Fruit fly (Drosophila melanogaster) whole organism, wandering third instar larva: ENCODE measurements around the gene Pino.

Source experiments
- CG32264 ChIP-seq: fragments of 200-800 bp; sonication (Bioruptor generic); optimal IDR thresholded peaks from 2 replicates; lab custom pipeline; 2016; ENCODE audit warnings: missing biosample characterization, missing genetic modification characterization
- CG9705 ChIP-seq: fragments of 200-800 bp; sonication (Bioruptor generic); optimal IDR thresholded peaks from 2 replicates; lab custom pipeline; 2018; ENCODE audit warnings: missing biosample characterization, mild to moderate bottlenecking, missing genetic modification characterization
- CrebA ChIP-seq: fragments of 200-800 bp; sonication (Bioruptor generic); optimal IDR thresholded peaks from 2 replicates; lab custom pipeline; 2016; ENCODE audit warnings: missing biosample characterization, mild to moderate bottlenecking, missing genetic modification characterization, borderline replicate concordance
- Dfd ChIP-seq: fragments of >200 bp; optimal IDR thresholded peaks from 2 replicates; lab custom pipeline; 2017; ENCODE audit warnings: missing biosample characterization, missing genetic modification characterization
- Dif ChIP-seq: fragments of 200-275, 200-300 bp; sonication (Bioruptor generic); optimal IDR thresholded peaks from 2 replicates; lab custom pipeline; 2018; ENCODE audit warnings: missing biosample characterization, missing genetic modification characterization; ENCODE audit not compliant: partially characterized antibody
- GATAd ChIP-seq: sonication (Bioruptor generic); optimal IDR thresholded peaks from 2 replicates; lab custom pipeline; 2016; ENCODE audit warnings: missing biosample characterization, missing genetic modification characterization
- HLH106 ChIP-seq: fragments of 200-800 bp; optimal IDR thresholded peaks from 3 replicates; lab custom pipeline; 2019; ENCODE audit warnings: missing biosample characterization, mild to moderate bottlenecking, missing genetic modification characterization, moderate library complexity
- Hnf4 ChIP-seq: fragments of 200-800 bp; sonication (Bioruptor generic); optimal IDR thresholded peaks from 2 replicates; lab custom pipeline; 2016; ENCODE audit warnings: missing biosample characterization, mild to moderate bottlenecking, missing genetic modification characterization
- Hr78 ChIP-seq: fragments of >200 bp; optimal IDR thresholded peaks from 2 replicates; lab custom pipeline; 2017; ENCODE audit warnings: missing biosample characterization, missing genetic modification characterization
- Hr83 ChIP-seq: fragments of 200-300 bp; sonication (Bioruptor generic); optimal IDR thresholded peaks from 2 replicates; lab custom pipeline; 2016; ENCODE audit warnings: missing biosample characterization, mild to moderate bottlenecking, missing genetic modification characterization, moderate library complexity; ENCODE audit not compliant: poor library complexity, severe bottlenecking
- Jra ChIP-seq: sonication (Bioruptor generic); optimal IDR thresholded peaks from 2 replicates; lab custom pipeline; 2016; ENCODE audit warnings: missing biosample characterization, missing genetic modification characterization
- Mio ChIP-seq: sonication (Bioruptor generic); optimal IDR thresholded peaks from 2 replicates; lab custom pipeline; 2016; ENCODE audit warnings: missing biosample characterization, missing genetic modification characterization
- Myc ChIP-seq: fragments of >200 bp; optimal IDR thresholded peaks from 2 replicates; lab custom pipeline; 2017
- N ChIP-seq: fragments of >200 bp; optimal IDR thresholded peaks from 2 replicates; lab custom pipeline; 2018; ENCODE audit warnings: missing biosample characterization, missing external identifiers, missing genetic modification characterization
- OdsH ChIP-seq: fragments of 200-800 bp; sonication (Bioruptor generic); optimal IDR thresholded peaks from 2 replicates; lab custom pipeline; 2016; ENCODE audit warnings: missing biosample characterization, mild to moderate bottlenecking, missing genetic modification characterization
- Rel ChIP-seq, 2 experiments: fragments of 200-800 bp; sonication (Bioruptor generic) in 1 of 2; optimal IDR thresholded peaks; 2 replicates in 1 of 2; 3 replicates in 1 of 2; lab custom pipeline; 2016 to 2019; ENCODE audit warnings: mild to moderate bottlenecking in 2 of 2, missing biosample characterization in 2 of 2, missing genetic modification characterization in 2 of 2, moderate library complexity in 1 of 2
- Sp1 ChIP-seq: fragments of 200-800 bp; sonication (Bioruptor generic); optimal IDR thresholded peaks from 3 replicates; lab custom pipeline; 2019; ENCODE audit warnings: missing biosample characterization, mild to moderate bottlenecking, missing genetic modification characterization, moderate library complexity
- Vsx2 ChIP-seq: fragments of 200-300, 225-300 bp; sonication (Bioruptor generic); optimal IDR thresholded peaks from 2 replicates; lab custom pipeline; 2018; ENCODE audit warnings: missing biosample characterization, missing genetic modification characterization; ENCODE audit not compliant: partially characterized antibody
- br ChIP-seq: fragments of 200-800 bp; sonication (Bioruptor generic); optimal IDR thresholded peaks from 2 replicates; lab custom pipeline; 2016; ENCODE audit warnings: missing biosample characterization, missing genetic modification characterization
- brk ChIP-seq: fragments of 200-800 bp; sonication (Bioruptor generic); optimal IDR thresholded peaks from 2 replicates; lab custom pipeline; 2016; ENCODE audit warnings: missing biosample characterization, mild to moderate bottlenecking, missing genetic modification characterization
- dl ChIP-seq, 2 experiments: fragments of 175-275, 200-275 bp in 1 of 2; fragments of 200-275 bp in 1 of 2; sonication (Bioruptor generic); optimal IDR thresholded peaks; lab custom pipeline; 2018; ENCODE audit warnings: mild to moderate bottlenecking in 2 of 2, missing biosample characterization in 2 of 2, missing genetic modification characterization in 2 of 2, moderate library complexity in 2 of 2; ENCODE audit not compliant: partially characterized antibody in 2 of 2, insufficient read depth in 1 of 2
- dmrt93B ChIP-seq: fragments of 200-800 bp; sonication (Bioruptor generic); optimal IDR thresholded peaks from 2 replicates; lab custom pipeline; 2018; ENCODE audit warnings: missing biosample characterization, mild to moderate bottlenecking, missing genetic modification characterization
- dsf ChIP-seq: sonication (Bioruptor generic); optimal IDR thresholded peaks from 2 replicates; lab custom pipeline; 2016; ENCODE audit warnings: missing biosample characterization, missing genetic modification characterization, borderline replicate concordance
- ey ChIP-seq: fragments of 200-800 bp; sonication (Bioruptor generic); optimal IDR thresholded peaks from 2 replicates; lab custom pipeline; 2016; ENCODE audit warnings: missing biosample characterization, missing genetic modification characterization
- foxo ChIP-seq, 2 experiments: fragments of 200-800 bp; sonication (Bioruptor generic); optimal IDR thresholded peaks; 2 replicates in 1 of 2; 3 replicates in 1 of 2; lab custom pipeline; 2016 to 2017; ENCODE audit warnings: missing biosample characterization in 2 of 2, missing genetic modification characterization in 2 of 2
- fru ChIP-seq: fragments of 200-800 bp; sonication (Bioruptor generic); optimal IDR thresholded peaks from 3 replicates; lab custom pipeline; 2016; ENCODE audit warnings: missing biosample characterization, mild to moderate bottlenecking, missing genetic modification characterization
- h ChIP-seq: fragments of 200-800 bp; sonication (Bioruptor generic); optimal IDR thresholded peaks from 3 replicates; lab custom pipeline; 2016; ENCODE audit warnings: missing biosample characterization, mild to moderate bottlenecking, missing genetic modification characterization
- jim ChIP-seq: fragments of 175-275, 200-325 bp; sonication (Bioruptor generic); optimal IDR thresholded peaks from 2 replicates; lab custom pipeline; 2016; ENCODE audit warnings: missing biosample characterization, mild to moderate bottlenecking, missing genetic modification characterization
- lola ChIP-seq: fragments of >200 bp; optimal IDR thresholded peaks from 2 replicates; lab custom pipeline; 2017; ENCODE audit warnings: missing biosample characterization, missing genetic modification characterization
- pan ChIP-seq: fragments of >200 bp; optimal IDR thresholded peaks from 2 replicates; lab custom pipeline; 2017
- psq ChIP-seq: fragments of 200-800 bp; sonication (Bioruptor generic); optimal IDR thresholded peaks from 3 replicates; lab custom pipeline; 2017; ENCODE audit warnings: missing biosample characterization, mild to moderate bottlenecking, missing genetic modification characterization, moderate library complexity
- rgr ChIP-seq: fragments of 200-800 bp; sonication (Bioruptor generic); optimal IDR thresholded peaks from 3 replicates; lab custom pipeline; 2016; ENCODE audit warnings: missing biosample characterization, mild to moderate bottlenecking, missing genetic modification characterization
- sage ChIP-seq: fragments of 200-800 bp; sonication (Bioruptor generic); optimal IDR thresholded peaks from 2 replicates; lab custom pipeline; 2016; ENCODE audit warnings: missing biosample characterization, mild to moderate bottlenecking, missing genetic modification characterization
- sv ChIP-seq: fragments of 200-800 bp; sonication (Bioruptor generic); optimal IDR thresholded peaks from 3 replicates; lab custom pipeline; 2016; ENCODE audit warnings: missing biosample characterization, missing genetic modification characterization
- tai ChIP-seq: sonication (Bioruptor generic); optimal IDR thresholded peaks from 2 replicates; lab custom pipeline; 2016; ENCODE audit warnings: missing biosample characterization, missing genetic modification characterization
- usp ChIP-seq: fragments of >200 bp; optimal IDR thresholded peaks from 2 replicates; lab custom pipeline; 2017; ENCODE audit warnings: missing biosample characterization, missing genetic modification characterization
- woc ChIP-seq: sonication (Bioruptor generic); optimal IDR thresholded peaks from 2 replicates; lab custom pipeline; 2016; ENCODE audit warnings: missing biosample characterization, mild to moderate bottlenecking, missing genetic modification characterization

The Pino gene

dm6 chr2L:1074180-1074864 lies 54.4 kb downstream of the Pino start:
- TF ChIP-seq h (GFP tag; lab: Kevin White, UChicago) = peak; percentile 1
- no peak for TF ChIP-seq lola
- peak; percentile 31 for TF ChIP-seq rgr (GFP tag; lab: Kevin White, UChicago)
- TF ChIP-seq psq (GFP tag; lab: Kevin White, UChicago) = peak; percentile 7
- no peak for TF ChIP-seq pan (lab: Kevin White, UChicago)
- TF ChIP-seq jim (GFP tag; lab: Kevin White, UChicago) = no peak
- no peak for TF ChIP-seq OdsH
- TF ChIP-seq Sp1 = no peak
- TF ChIP-seq sv = peak; percentile 34
- no peak for TF ChIP-seq Dif (GFP tag; lab: Kevin White, UChicago)
- peak in 1 of 2 experiments; percentile 15 for TF ChIP-seq foxo (GFP tag; optimal IDR thresholded peaks at IDR 0.05; lab: Kevin White, UChicago)
- no peak for TF ChIP-seq woc (GFP tag; lab: Kevin White, UChicago)

- TF ChIP-seq sage (no peak), Hnf4 (GFP tag; lab: Kevin White, UChicago) (no peak), br (GFP tag; lab: Kevin White, UChicago) (no peak), dmrt93B (GFP tag; lab: Kevin White, UChicago) (no peak), ey (GFP tag; lab: Kevin White, UChicago) (no peak), brk (no peak), psq (GFP tag; lab: Kevin White, UChicago) (no peak), Sp1 (no peak), dl (GFP tag; optimal IDR thresholded peaks at IDR 0.05; lab: Kevin White, UChicago; ENCODE audit: insufficient read depth in 1 of 2, partially characterized antibody in 2 of 2) (no peak), OdsH (no peak), pan (lab: Kevin White, UChicago) (no peak), Hr83 (GFP tag; lab: Kevin White, UChicago) (no peak), Jra (GFP tag; lab: Kevin White, UChicago) (no peak), Myc (no peak), foxo (GFP tag; optimal IDR thresholded peaks at IDR 0.05; lab: Kevin White, UChicago) (no peak), Mio (GFP tag; lab: Kevin White, UChicago) (no peak), Rel (GFP tag; optimal IDR thresholded peaks at IDR 0.05; lab: Kevin White, UChicago) (no peak), Rel (tag; optimal IDR thresholded peaks at IDR 0.05; lab: Kevin White, UChicago) (no peak), dsf (GFP tag; lab: Kevin White, UChicago) (no peak)
- TF ChIP-seq, all 38 proteins: peak for 0
These were observed 55.2 kb downstream of the Pino start for dm6 chr2L:1073530-1073929.

dm6 chr2L:1072184-1072583 lies 56.6 kb downstream of the Pino start:
- TF ChIP-seq dmrt93B (GFP tag; lab: Kevin White, UChicago) (peak; percentile 67), dsf (GFP tag; lab: Kevin White, UChicago) (no peak), Myc (no peak), ey (GFP tag; lab: Kevin White, UChicago) (peak; percentile 82), CG32264 (GFP tag; lab: Kevin White, UChicago) (peak; percentile 74), OdsH (peak; percentile 94), brk (no peak), tai (GFP tag; lab: Kevin White, UChicago) (no peak), jim (GFP tag; lab: Kevin White, UChicago) (peak; percentile 99), Jra (GFP tag; lab: Kevin White, UChicago) (peak; percentile 88), CG9705 (no peak), usp (GFP tag; lab: Kevin White, UChicago) (no peak), foxo (GFP tag; optimal IDR thresholded peaks at IDR 0.05; lab: Kevin White, UChicago) (peak; percentile 34 to 79), pan (lab: Kevin White, UChicago) (no peak), rgr (GFP tag; lab: Kevin White, UChicago) (peak; percentile 96), Dif (GFP tag; lab: Kevin White, UChicago) (no peak), Dfd (GFP tag; lab: Kevin White, UChicago) (no peak), sv (peak; percentile 90), Sp1 (peak; percentile 39), lola (no peak), GATAd (GFP tag; lab: Kevin White, UChicago) (peak; percentile 90), Vsx2 (GFP tag; lab: Kevin White, UChicago) (no peak), Mio (GFP tag; lab: Kevin White, UChicago) (peak; percentile 53), fru (GFP tag; lab: Kevin White, UChicago) (peak; percentile 84), br (GFP tag; lab: Kevin White, UChicago) (peak; percentile 79), Hr78 (GFP tag; lab: Kevin White, UChicago) (no peak), CrebA (GFP tag; lab: Kevin White, UChicago) (no peak), Hnf4 (GFP tag; lab: Kevin White, UChicago) (peak; percentile 92), h (GFP tag; lab: Kevin White, UChicago) (peak; percentile 95), N (GFP tag; lab: Kevin White, UChicago) (no peak), woc (GFP tag; lab: Kevin White, UChicago) (peak; percentile 36), HLH106 (tag; lab: Kevin White, UChicago) (peak; percentile 52), psq (GFP tag; lab: Kevin White, UChicago) (peak; percentile 75), Hr83 (GFP tag; lab: Kevin White, UChicago) (peak; percentile 100), sage (no peak)
